Worm (Caenorhabditis elegans): ENCODE results near the gene dlc-1.
A peak's percentile ranks its signal among the peaks of the same experiment; 100 is the strongest.

- TF ChIP-seq elt-1 (tag; optimal IDR thresholded peaks at IDR 0.05) (no peak), nhr-23 (tag; optimal IDR thresholded peaks at IDR 0.05) (peak; percentile 90), ztf-11 (tag; optimal IDR thresholded peaks at IDR 0.05) (no peak), ceh-9 (tag; optimal IDR thresholded peaks at IDR 0.05) (no peak), nhr-237 (tag; optimal IDR thresholded peaks at IDR 0.05) (no peak), fos-1 (tag; optimal IDR thresholded peaks at IDR 0.05) (no peak)
Observed at ce11 chrIII:6453665-6454064, 9.9 kb downstream of the dlc-1 start.

Data from whole organism, L3 larva.